Fruit fly (Drosophila melanogaster) whole organism, wandering third instar larva: ENCODE results near the gene Obp99c.

Source experiments
- Abd-B ChIP-seq: fragments of >200 bp; optimal IDR thresholded peaks from 2 replicates; lab custom pipeline; 2017; ENCODE audit warnings: missing biosample characterization, missing genetic modification characterization
- CG32264 ChIP-seq: fragments of 200-800 bp; sonication (Bioruptor generic); optimal IDR thresholded peaks from 2 replicates; lab custom pipeline; 2016; ENCODE audit warnings: missing biosample characterization, missing genetic modification characterization
- CG9705 ChIP-seq: fragments of 200-800 bp; sonication (Bioruptor generic); optimal IDR thresholded peaks from 2 replicates; lab custom pipeline; 2018; ENCODE audit warnings: missing biosample characterization, mild to moderate bottlenecking, missing genetic modification characterization
- Dfd ChIP-seq: fragments of >200 bp; optimal IDR thresholded peaks from 2 replicates; lab custom pipeline; 2017; ENCODE audit warnings: missing biosample characterization, missing genetic modification characterization
- Dif ChIP-seq: fragments of 200-275, 200-300 bp; sonication (Bioruptor generic); optimal IDR thresholded peaks from 2 replicates; lab custom pipeline; 2018; ENCODE audit warnings: missing biosample characterization, missing genetic modification characterization; ENCODE audit not compliant: partially characterized antibody
- GATAd ChIP-seq: sonication (Bioruptor generic); optimal IDR thresholded peaks from 2 replicates; lab custom pipeline; 2016; ENCODE audit warnings: missing biosample characterization, missing genetic modification characterization
- HLH106 ChIP-seq: fragments of 200-800 bp; optimal IDR thresholded peaks from 3 replicates; lab custom pipeline; 2019; ENCODE audit warnings: missing biosample characterization, mild to moderate bottlenecking, missing genetic modification characterization, moderate library complexity
- Hnf4 ChIP-seq: fragments of 200-800 bp; sonication (Bioruptor generic); optimal IDR thresholded peaks from 2 replicates; lab custom pipeline; 2016; ENCODE audit warnings: missing biosample characterization, mild to moderate bottlenecking, missing genetic modification characterization
- Hr78 ChIP-seq: fragments of >200 bp; optimal IDR thresholded peaks from 2 replicates; lab custom pipeline; 2017; ENCODE audit warnings: missing biosample characterization, missing genetic modification characterization
- Hr83 ChIP-seq: fragments of 200-300 bp; sonication (Bioruptor generic); optimal IDR thresholded peaks from 2 replicates; lab custom pipeline; 2016; ENCODE audit warnings: missing biosample characterization, mild to moderate bottlenecking, missing genetic modification characterization, moderate library complexity; ENCODE audit not compliant: poor library complexity, severe bottlenecking
- Mio ChIP-seq: sonication (Bioruptor generic); optimal IDR thresholded peaks from 2 replicates; lab custom pipeline; 2016; ENCODE audit warnings: missing biosample characterization, missing genetic modification characterization
- Myc ChIP-seq: fragments of >200 bp; optimal IDR thresholded peaks from 2 replicates; lab custom pipeline; 2017
- Sp1 ChIP-seq: fragments of 200-800 bp; sonication (Bioruptor generic); optimal IDR thresholded peaks from 3 replicates; lab custom pipeline; 2019; ENCODE audit warnings: missing biosample characterization, mild to moderate bottlenecking, missing genetic modification characterization, moderate library complexity
- Vsx2 ChIP-seq: fragments of 200-300, 225-300 bp; sonication (Bioruptor generic); optimal IDR thresholded peaks from 2 replicates; lab custom pipeline; 2018; ENCODE audit warnings: missing biosample characterization, missing genetic modification characterization; ENCODE audit not compliant: partially characterized antibody
- br ChIP-seq: fragments of 200-800 bp; sonication (Bioruptor generic); optimal IDR thresholded peaks from 2 replicates; lab custom pipeline; 2016; ENCODE audit warnings: missing biosample characterization, missing genetic modification characterization
- brk ChIP-seq: fragments of 200-800 bp; sonication (Bioruptor generic); optimal IDR thresholded peaks from 2 replicates; lab custom pipeline; 2016; ENCODE audit warnings: missing biosample characterization, mild to moderate bottlenecking, missing genetic modification characterization
- dmrt93B ChIP-seq: fragments of 200-800 bp; sonication (Bioruptor generic); optimal IDR thresholded peaks from 2 replicates; lab custom pipeline; 2018; ENCODE audit warnings: missing biosample characterization, mild to moderate bottlenecking, missing genetic modification characterization
- dsf ChIP-seq: sonication (Bioruptor generic); optimal IDR thresholded peaks from 2 replicates; lab custom pipeline; 2016; ENCODE audit warnings: missing biosample characterization, missing genetic modification characterization, borderline replicate concordance
- ey ChIP-seq: fragments of 200-800 bp; sonication (Bioruptor generic); optimal IDR thresholded peaks from 2 replicates; lab custom pipeline; 2016; ENCODE audit warnings: missing biosample characterization, missing genetic modification characterization
- foxo ChIP-seq, 2 experiments: fragments of 200-800 bp; sonication (Bioruptor generic); optimal IDR thresholded peaks; 2 replicates in 1 of 2; 3 replicates in 1 of 2; lab custom pipeline; 2016 to 2017; ENCODE audit warnings: missing biosample characterization in 2 of 2, missing genetic modification characterization in 2 of 2
- fru ChIP-seq: fragments of 200-800 bp; sonication (Bioruptor generic); optimal IDR thresholded peaks from 3 replicates; lab custom pipeline; 2016; ENCODE audit warnings: missing biosample characterization, mild to moderate bottlenecking, missing genetic modification characterization
- h ChIP-seq: fragments of 200-800 bp; sonication (Bioruptor generic); optimal IDR thresholded peaks from 3 replicates; lab custom pipeline; 2016; ENCODE audit warnings: missing biosample characterization, mild to moderate bottlenecking, missing genetic modification characterization
- jim ChIP-seq: fragments of 175-275, 200-325 bp; sonication (Bioruptor generic); optimal IDR thresholded peaks from 2 replicates; lab custom pipeline; 2016; ENCODE audit warnings: missing biosample characterization, mild to moderate bottlenecking, missing genetic modification characterization
- pan ChIP-seq: fragments of >200 bp; optimal IDR thresholded peaks from 2 replicates; lab custom pipeline; 2017
- psq ChIP-seq: fragments of 200-800 bp; sonication (Bioruptor generic); optimal IDR thresholded peaks from 3 replicates; lab custom pipeline; 2017; ENCODE audit warnings: missing biosample characterization, mild to moderate bottlenecking, missing genetic modification characterization, moderate library complexity
- rgr ChIP-seq: fragments of 200-800 bp; sonication (Bioruptor generic); optimal IDR thresholded peaks from 3 replicates; lab custom pipeline; 2016; ENCODE audit warnings: missing biosample characterization, mild to moderate bottlenecking, missing genetic modification characterization
- sv ChIP-seq: fragments of 200-800 bp; sonication (Bioruptor generic); optimal IDR thresholded peaks from 3 replicates; lab custom pipeline; 2016; ENCODE audit warnings: missing biosample characterization, missing genetic modification characterization
- tai ChIP-seq: sonication (Bioruptor generic); optimal IDR thresholded peaks from 2 replicates; lab custom pipeline; 2016; ENCODE audit warnings: missing biosample characterization, missing genetic modification characterization
- usp ChIP-seq: fragments of >200 bp; optimal IDR thresholded peaks from 2 replicates; lab custom pipeline; 2017; ENCODE audit warnings: missing biosample characterization, missing genetic modification characterization
- woc ChIP-seq: sonication (Bioruptor generic); optimal IDR thresholded peaks from 2 replicates; lab custom pipeline; 2016; ENCODE audit warnings: missing biosample characterization, mild to moderate bottlenecking, missing genetic modification characterization

Obp99c gene

DNA sequence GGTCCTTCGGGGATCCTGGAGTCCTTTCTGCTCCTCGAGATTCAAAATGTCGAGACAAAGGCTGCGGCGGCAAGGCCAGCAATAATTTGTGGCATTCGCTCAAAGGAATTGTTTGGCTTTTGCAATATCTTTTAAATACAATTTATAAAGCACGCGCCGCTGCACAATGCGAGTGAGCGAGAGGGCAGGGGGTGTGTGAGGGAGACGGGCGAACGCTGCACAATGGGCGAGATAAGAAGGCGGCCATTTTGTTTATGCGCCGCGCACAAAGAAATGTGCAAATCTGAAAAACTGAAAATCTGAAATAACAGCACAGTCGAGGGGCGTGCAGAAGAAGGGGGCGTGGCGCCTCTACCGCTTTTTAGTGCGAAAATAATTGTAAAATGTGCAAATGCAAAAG is 19.2 kb upstream of the Obp99c start:
- TF ChIP-seq usp (GFP tag; lab: Kevin White, UChicago) = no peak
- no peak for TF ChIP-seq Abd-B (GFP tag; lab: Kevin White, UChicago)
- TF ChIP-seq dmrt93B (GFP tag; lab: Kevin White, UChicago) = no peak
- TF ChIP-seq Hnf4 (GFP tag; lab: Kevin White, UChicago) = no peak
- TF ChIP-seq woc (GFP tag; lab: Kevin White, UChicago) = no peak
- TF ChIP-seq CG9705 = no peak
- no peak for TF ChIP-seq GATAd
- TF ChIP-seq fru (GFP tag; lab: Kevin White, UChicago) = no peak
- no peak for TF ChIP-seq CG32264 (GFP tag; lab: Kevin White, UChicago)
- TF ChIP-seq rgr (GFP tag; lab: Kevin White, UChicago) = no peak
- TF ChIP-seq psq (GFP tag; lab: Kevin White, UChicago) = no peak
- TF ChIP-seq brk (GFP tag; lab: Kevin White, UChicago) = no peak
- TF ChIP-seq Hr78 (GFP tag; lab: Kevin White, UChicago) = no peak
- no peak for TF ChIP-seq tai (GFP tag; lab: Kevin White, UChicago)
- no peak for TF ChIP-seq Dif
- TF ChIP-seq HLH106 (tag; lab: Kevin White, UChicago) = no peak
- TF ChIP-seq Myc (lab: Kevin White, UChicago) = no peak
- TF ChIP-seq ey (GFP tag; lab: Kevin White, UChicago) = no peak
- TF ChIP-seq dsf (GFP tag; lab: Kevin White, UChicago) = no peak

DNA sequence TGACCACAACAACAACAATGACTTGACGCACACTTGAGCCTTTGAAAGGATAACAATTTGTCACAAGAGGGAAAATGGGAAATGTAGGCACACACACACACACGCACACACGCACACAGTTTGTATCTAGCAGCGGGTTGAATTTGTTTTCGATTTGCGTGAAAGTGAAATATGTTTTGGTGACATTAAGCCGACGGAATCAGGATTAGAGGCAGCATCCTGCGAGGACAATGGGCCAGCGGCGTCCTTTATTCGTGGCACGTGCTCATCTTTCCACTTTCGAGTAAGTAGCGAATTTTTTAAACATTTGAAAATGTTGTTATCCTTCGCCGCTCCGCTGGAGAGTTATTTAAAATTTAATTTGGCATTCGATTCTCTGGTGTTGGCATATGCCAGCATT is 18.1 kb upstream of the Obp99c start:
- no peak for TF ChIP-seq brk (GFP tag; lab: Kevin White, UChicago)
- no peak for TF ChIP-seq br (GFP tag; lab: Kevin White, UChicago)
- TF ChIP-seq Hr78 (GFP tag; lab: Kevin White, UChicago) = no peak
- TF ChIP-seq Vsx2 (GFP tag; lab: Kevin White, UChicago) = no peak
- TF ChIP-seq ey (GFP tag; lab: Kevin White, UChicago) = no peak
- no peak for TF ChIP-seq Dif
- no peak for TF ChIP-seq Myc (lab: Kevin White, UChicago)
- TF ChIP-seq Mio (GFP tag; lab: Kevin White, UChicago) = no peak
- TF ChIP-seq dmrt93B (GFP tag; lab: Kevin White, UChicago) = no peak
- TF ChIP-seq jim (GFP tag; lab: Kevin White, UChicago) = no peak
- no peak for TF ChIP-seq sv

DNA sequence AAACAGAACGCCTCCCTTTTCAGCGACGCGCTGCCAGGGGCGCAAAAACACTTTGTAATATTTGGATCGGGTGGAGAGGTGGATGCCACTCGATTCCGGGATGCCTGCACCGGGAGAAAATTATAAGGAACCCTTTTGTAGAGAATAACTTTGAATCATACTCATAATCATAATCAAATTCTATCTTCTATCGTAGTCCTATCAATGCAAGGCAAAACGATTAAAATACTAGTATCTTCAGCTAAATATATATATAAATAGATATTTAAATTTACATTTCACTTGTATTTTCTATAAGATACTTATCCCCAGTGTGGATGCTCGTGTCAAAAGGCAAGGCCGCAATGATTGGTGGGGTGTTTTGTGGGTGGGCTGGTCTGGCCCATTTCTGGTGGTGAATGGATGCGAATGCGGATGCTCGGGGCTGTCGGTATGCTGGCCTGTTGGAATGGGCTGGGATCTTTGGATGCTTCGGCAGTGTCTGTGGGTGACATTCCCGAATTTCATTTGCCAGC is 16.7 kb upstream of the Obp99c start:
- TF ChIP-seq foxo (GFP tag; optimal IDR thresholded peaks at IDR 0.05; lab: Kevin White, UChicago) (peak in 1 of 2 experiments; percentile 6), ey (GFP tag; lab: Kevin White, UChicago) (no peak), CG9705 (no peak), dsf (GFP tag; lab: Kevin White, UChicago) (no peak), br (GFP tag; lab: Kevin White, UChicago) (no peak)

DNA sequence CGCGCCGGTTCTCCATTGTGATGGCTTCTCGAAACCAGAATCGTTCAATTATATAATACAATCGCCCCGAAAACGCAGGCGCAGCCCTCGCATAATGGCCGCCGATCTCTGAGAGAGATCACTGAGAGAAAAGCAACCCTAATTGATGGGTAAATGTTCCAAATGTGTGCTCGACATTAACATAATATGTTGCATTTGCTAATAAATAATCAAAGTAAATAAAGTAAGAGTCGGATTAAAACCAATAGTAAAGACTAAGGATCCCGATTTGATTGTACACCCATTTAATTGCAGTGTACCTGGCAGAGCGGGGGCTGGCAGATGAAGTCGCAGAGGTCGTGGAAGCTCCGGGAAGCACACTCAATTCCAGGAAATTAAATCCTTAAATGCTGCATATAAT is 15.4 kb upstream of the Obp99c start:
- TF ChIP-seq fru (GFP tag; lab: Kevin White, UChicago) = peak; percentile 47
- TF ChIP-seq Hr78 (GFP tag; lab: Kevin White, UChicago) = no peak
- no peak for TF ChIP-seq Vsx2 (GFP tag; lab: Kevin White, UChicago)
- no peak for TF ChIP-seq CG32264 (GFP tag; lab: Kevin White, UChicago)
- TF ChIP-seq jim (GFP tag; lab: Kevin White, UChicago) = no peak
- no peak for TF ChIP-seq Dfd (GFP tag; lab: Kevin White, UChicago)
- no peak for TF ChIP-seq dsf (GFP tag; lab: Kevin White, UChicago)
- peak in 1 of 2 experiments; percentile 50 for TF ChIP-seq foxo (GFP tag; optimal IDR thresholded peaks at IDR 0.05; lab: Kevin White, UChicago)
- TF ChIP-seq woc (GFP tag; lab: Kevin White, UChicago) = no peak
- TF ChIP-seq ey (GFP tag; lab: Kevin White, UChicago) = peak; percentile 34
- TF ChIP-seq sv = no peak
- peak; percentile 61 for TF ChIP-seq h (GFP tag; lab: Kevin White, UChicago)
- TF ChIP-seq tai (GFP tag; lab: Kevin White, UChicago) = no peak
- no peak for TF ChIP-seq Sp1 (GFP tag; lab: Kevin White, UChicago)
- no peak for TF ChIP-seq psq (GFP tag; lab: Kevin White, UChicago)
- TF ChIP-seq br (GFP tag; lab: Kevin White, UChicago) = peak; percentile 30
- TF ChIP-seq Hr83 (GFP tag; lab: Kevin White, UChicago) = no peak
- TF ChIP-seq HLH106 (tag; lab: Kevin White, UChicago) = peak; percentile 45
- TF ChIP-seq pan (lab: Kevin White, UChicago) = no peak
- no peak for TF ChIP-seq brk (GFP tag; lab: Kevin White, UChicago)
- no peak for TF ChIP-seq usp (GFP tag; lab: Kevin White, UChicago)
- no peak for TF ChIP-seq Dif
